Worm (Caenorhabditis elegans) whole organism, L3 larva: ENCODE measurements around the gene paml-1.
A peak's percentile ranks its signal among the peaks of the same experiment; 100 is the strongest.

Experiments
- ama-1 ChIP-seq: fragments of 150-350 bp; optimal IDR thresholded peaks from 2 replicates; lab custom pipeline; 2018
- ceh-28 ChIP-seq: fragments of 150-350 bp; optimal IDR thresholded peaks from 2 replicates; lab custom pipeline; 2014; ENCODE audit warnings: missing biosample characterization, missing genetic modification reagents, missing genetic modification characterization
- ceh-82 ChIP-seq: fragments of 150-350 bp; optimal IDR thresholded peaks from 2 replicates; lab custom pipeline; 2014; ENCODE audit warnings: missing biosample characterization, missing genetic modification characterization
- egl-27 ChIP-seq: sonication (generic microtip); optimal IDR thresholded peaks from 4 replicates; lab custom pipeline; 2017; ENCODE audit warnings: missing biosample characterization, missing genetic modification reagents, missing genetic modification characterization
- egl-5 ChIP-seq: fragments of 150-350 bp; optimal IDR thresholded peaks from 2 replicates; lab custom pipeline; 2017; ENCODE audit warnings: missing biosample characterization, missing genetic modification reagents, missing genetic modification characterization, inconsistent platforms
- elt-1 ChIP-seq: fragments of 150-350 bp; optimal IDR thresholded peaks from 2 replicates; lab custom pipeline; 2014; ENCODE audit warnings: missing biosample characterization, missing genetic modification characterization
- elt-2 ChIP-seq: sonication (generic microtip); optimal IDR thresholded peaks from 2 replicates; lab custom pipeline; 2016; ENCODE audit warnings: missing genetic modification reagents, mild to moderate bottlenecking, missing genetic modification characterization, missing compliant biosample characterization
- eor-1 ChIP-seq, 2 experiments: fragments of 150-350 bp; optimal IDR thresholded peaks; 2 replicates each; lab custom pipeline; 2014 to 2018; ENCODE audit warnings: missing biosample characterization in 2 of 2, missing genetic modification characterization in 2 of 2
- fkh-10 ChIP-seq: sonication (generic microtip); optimal IDR thresholded peaks from 2 replicates; lab custom pipeline; 2017; ENCODE audit warnings: missing biosample characterization, missing genetic modification reagents, missing genetic modification characterization
- fkh-2 ChIP-seq: fragments of 150-350 bp; optimal IDR thresholded peaks from 2 replicates; lab custom pipeline; 2014; ENCODE audit warnings: missing biosample characterization, missing genetic modification reagents, missing genetic modification characterization
- fos-1 ChIP-seq: fragments of 150-350 bp; optimal IDR thresholded peaks from 2 replicates; lab custom pipeline; 2014; ENCODE audit warnings: missing biosample characterization, missing genetic modification characterization
- jun-1 ChIP-seq: fragments of 150-350 bp; optimal IDR thresholded peaks from 2 replicates; lab custom pipeline; 2014; ENCODE audit warnings: missing biosample characterization, missing genetic modification reagents, missing genetic modification characterization
- lin-15B ChIP-seq: fragments of 150-350 bp; optimal IDR thresholded peaks from 2 replicates; lab custom pipeline; 2014; ENCODE audit warnings: missing biosample characterization, missing genetic modification characterization
- lin-39 ChIP-seq: fragments of 150-350 bp; optimal IDR thresholded peaks from 2 replicates; lab custom pipeline; 2018; ENCODE audit warnings: missing biosample characterization, missing genetic modification reagents, missing genetic modification characterization
- mdl-1 ChIP-seq: fragments of 150-350 bp; optimal IDR thresholded peaks from 2 replicates; lab custom pipeline; 2014; ENCODE audit warnings: missing biosample characterization, missing genetic modification characterization
- nfya-1 ChIP-seq: sonication (generic microtip); optimal IDR thresholded peaks from 2 replicates; lab custom pipeline; 2017; ENCODE audit warnings: missing genetic modification characterization, mild to moderate bottlenecking, missing compliant biosample characterization, antibody characterized with exemption, moderate library complexity; ENCODE audit not compliant: insufficient read depth
- nhr-11 ChIP-seq: fragments of 150-350 bp; optimal IDR thresholded peaks from 2 replicates; lab custom pipeline; 2014; ENCODE audit warnings: missing biosample characterization, missing genetic modification characterization
- nhr-12 ChIP-seq: fragments of 150-350 bp; optimal IDR thresholded peaks from 2 replicates; lab custom pipeline; 2014; ENCODE audit warnings: missing biosample characterization, missing genetic modification characterization
- nhr-23 ChIP-seq: fragments of 150-350 bp; optimal IDR thresholded peaks from 2 replicates; lab custom pipeline; 2014; ENCODE audit warnings: missing biosample characterization, missing genetic modification reagents, missing genetic modification characterization
- nhr-237 ChIP-seq: fragments of 150-350 bp; optimal IDR thresholded peaks from 2 replicates; lab custom pipeline; 2014; ENCODE audit warnings: missing biosample characterization, missing genetic modification characterization
- nhr-25 ChIP-seq: sonication (generic microtip); optimal IDR thresholded peaks from 2 replicates; lab custom pipeline; 2017; ENCODE audit warnings: missing biosample characterization, missing genetic modification characterization
- nhr-28 ChIP-seq: fragments of 150-350 bp; optimal IDR thresholded peaks from 2 replicates; lab custom pipeline; 2014; ENCODE audit warnings: missing biosample characterization, missing genetic modification characterization
- nhr-67 ChIP-seq: fragments of 150-350 bp; optimal IDR thresholded peaks from 2 replicates; lab custom pipeline; 2014; ENCODE audit warnings: missing biosample characterization, missing genetic modification characterization
- nhr-76 ChIP-seq: fragments of 150-350 bp; sonication (generic microtip); optimal IDR thresholded peaks from 5 replicates; lab custom pipeline; 2014; ENCODE audit warnings: missing biosample characterization, missing genetic modification characterization
- nhr-77 ChIP-seq: fragments of 150-350 bp; optimal IDR thresholded peaks from 2 replicates; lab custom pipeline; 2014; ENCODE audit warnings: missing biosample characterization, missing genetic modification characterization
- pha-4 ChIP-seq: fragments of 150-350 bp; optimal IDR thresholded peaks from 2 replicates; lab custom pipeline; 2014; ENCODE audit warnings: missing biosample characterization, missing genetic modification reagents, missing genetic modification characterization
- pqm-1 ChIP-seq: fragments of 150-350 bp; optimal IDR thresholded peaks from 2 replicates; lab custom pipeline; 2017; ENCODE audit warnings: missing biosample characterization, missing genetic modification characterization, inconsistent platforms
- sea-2 ChIP-seq: fragments of 150-350 bp; sonication (generic microtip); optimal IDR thresholded peaks from 4 replicates; lab custom pipeline; 2014; ENCODE audit warnings: missing biosample characterization, missing genetic modification reagents, missing genetic modification characterization
- skn-1 ChIP-seq: fragments of 150-350 bp; optimal IDR thresholded peaks from 2 replicates; lab custom pipeline; 2014; ENCODE audit warnings: missing biosample characterization, missing genetic modification characterization
- tbx-2 ChIP-seq: sonication (generic microtip); optimal IDR thresholded peaks from 2 replicates; lab custom pipeline; 2016; ENCODE audit warnings: mild to moderate bottlenecking, missing genetic modification characterization, missing compliant biosample characterization
- unc-39 ChIP-seq: sonication (generic microtip); optimal IDR thresholded peaks from 4 replicates; lab custom pipeline; 2017; ENCODE audit warnings: missing biosample characterization, missing genetic modification characterization
- unc-62 ChIP-seq: fragments of 150-350 bp; sonication (generic microtip); optimal IDR thresholded peaks from 4 replicates; lab custom pipeline; 2014; ENCODE audit warnings: missing biosample characterization, missing genetic modification reagents, missing genetic modification characterization
- zag-1 ChIP-seq: fragments of 150-350 bp; optimal IDR thresholded peaks from 2 replicates; lab custom pipeline; 2014; ENCODE audit warnings: missing biosample characterization, missing genetic modification characterization
- ztf-11 ChIP-seq: fragments of 150-350 bp; optimal IDR thresholded peaks from 2 replicates; lab custom pipeline; 2014; ENCODE audit warnings: missing biosample characterization, missing genetic modification characterization
- ztf-4 ChIP-seq: fragments of 150-350 bp; optimal IDR thresholded peaks from 2 replicates; lab custom pipeline; 2014; ENCODE audit warnings: missing biosample characterization, missing genetic modification characterization

The paml-1 gene

DNA sequence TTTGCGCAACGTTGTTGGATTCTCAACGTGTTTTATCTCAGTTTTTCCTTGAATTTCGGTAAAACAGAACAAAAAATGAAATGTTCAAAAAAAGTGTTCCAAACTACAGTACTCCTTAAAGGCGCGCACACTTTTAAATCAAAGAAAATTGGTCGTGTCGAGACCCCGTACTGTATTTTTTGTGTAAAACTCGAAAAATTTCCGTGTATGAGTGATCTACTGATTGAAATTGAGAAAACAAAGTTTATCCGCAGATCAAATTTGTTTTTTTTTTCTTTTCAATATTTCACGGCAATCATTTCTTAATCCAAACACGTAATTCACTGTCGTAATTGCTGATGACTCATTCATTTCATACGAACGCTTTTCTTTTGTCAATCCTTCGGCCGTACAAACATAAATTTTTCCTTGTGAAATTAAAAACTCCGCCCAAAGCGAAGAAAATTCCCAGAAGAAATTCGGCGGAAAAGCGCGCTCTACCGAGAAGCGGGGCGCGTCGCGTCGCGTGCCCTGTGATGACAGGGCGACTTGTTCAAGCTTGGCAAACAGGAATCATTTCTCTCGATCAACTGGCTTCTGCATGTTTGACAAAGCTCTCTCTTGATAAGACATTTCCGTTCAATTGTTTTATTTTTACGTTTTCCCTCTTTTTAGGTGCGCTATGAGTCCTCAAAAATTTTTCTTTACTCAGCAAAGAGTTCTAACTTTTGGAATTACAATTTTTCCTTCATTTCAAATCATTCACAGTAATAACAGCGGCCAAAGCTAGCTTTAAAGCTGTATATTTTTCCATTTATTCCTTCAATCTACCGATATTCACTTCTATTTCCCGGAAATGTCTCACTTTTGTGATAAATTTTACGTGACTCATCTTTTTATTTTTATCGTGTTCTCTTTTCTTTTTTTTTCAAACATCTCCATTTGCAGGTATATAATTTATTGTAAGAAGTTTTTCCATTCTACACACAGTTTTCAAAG, 30.7 kb downstream of the paml-1 start, which contains the start of gene chc-1 (continued):
- peak; percentile 18 for TF ChIP-seq skn-1 (tag; lab: Kevin White, UChicago)
- peak; percentile 70 for TF ChIP-seq lin-15B (tag; lab: Kevin White, UChicago)
- TF ChIP-seq jun-1 (tag; lab: Kevin White, UChicago), result peak; percentile 17
- TF ChIP-seq nhr-28 (tag; lab: Kevin White, UChicago), result no peak
- TF ChIP-seq fkh-10, result no peak
- no peak for TF ChIP-seq unc-39 (tag; lab: Kevin White, UChicago)
- no peak for TF ChIP-seq nhr-11
- TF ChIP-seq eor-1 (tag; optimal IDR thresholded peaks at IDR 0.05; lab: Kevin White, UChicago), result no peak
- TF ChIP-seq egl-5 (tag; lab: Kevin White, UChicago), result no peak
- no peak for TF ChIP-seq fkh-2 (tag; lab: Kevin White, UChicago)
- TF ChIP-seq sea-2 (GFP tag; lab: Kevin White, UChicago), result no peak
- TF ChIP-seq ztf-4, result no peak
- no peak for TF ChIP-seq tbx-2 (tag; lab: Kevin White, UChicago)
- TF ChIP-seq nfya-1 (tag; lab: Kevin White, UChicago), result peak; percentile 72
- no peak for TF ChIP-seq nhr-76 (tag; lab: Kevin White, UChicago)
- no peak for TF ChIP-seq ztf-11 (tag; lab: Kevin White, UChicago)
- no peak for TF ChIP-seq ceh-28 (tag; lab: Kevin White, UChicago)
- TF ChIP-seq nhr-12 (tag; lab: Kevin White, UChicago), result no peak
- TF ChIP-seq nhr-23 (tag; lab: Kevin White, UChicago), result no peak
- TF ChIP-seq pha-4 (tag; lab: Kevin White, UChicago), result peak; percentile 34
- TF ChIP-seq nhr-237 (tag; lab: Kevin White, UChicago), result no peak
- no peak for TF ChIP-seq nhr-77

DNA sequence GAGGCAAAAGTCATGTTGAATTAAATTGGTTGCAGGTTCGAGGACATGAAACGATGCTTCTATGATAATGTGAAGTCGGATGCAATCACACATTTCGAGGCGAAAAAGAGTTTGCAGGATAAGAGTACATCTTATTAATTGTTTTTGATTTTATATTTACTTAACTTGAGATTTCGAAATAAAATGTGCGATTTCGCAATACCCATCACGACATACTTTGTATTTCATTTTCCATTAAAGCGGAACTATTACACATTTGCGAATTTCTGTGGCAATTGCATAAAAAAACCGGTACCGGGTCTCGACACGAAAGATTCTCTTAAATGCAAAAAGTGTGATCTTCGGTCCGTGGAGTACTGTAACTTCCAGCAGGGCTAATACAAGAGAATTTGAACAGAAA, 31.5 kb downstream of the paml-1 start:
- peak; percentile 41 for TF ChIP-seq nhr-25 (tag; lab: Kevin White, UChicago)
- TF ChIP-seq fkh-2 (tag; lab: Kevin White, UChicago), result no peak

DNA sequence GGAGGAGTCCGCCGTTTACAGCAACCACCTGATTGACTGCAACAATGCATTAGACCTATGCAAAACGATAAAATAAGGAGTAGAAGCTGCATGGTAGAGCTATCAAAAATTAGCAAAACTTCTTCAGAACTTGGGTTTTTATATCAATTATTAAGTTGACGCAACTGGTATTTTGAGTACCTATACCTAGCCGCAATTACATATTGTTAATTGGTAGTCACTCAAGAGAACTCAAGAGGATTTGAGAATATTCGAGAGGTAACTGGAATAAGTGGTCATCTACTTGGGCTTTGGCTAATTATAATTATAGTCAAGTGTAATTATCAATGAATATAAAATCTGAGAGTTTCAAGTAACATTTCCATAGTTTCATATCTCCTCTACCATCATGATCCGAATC, 32.6 kb downstream of the paml-1 start, which contains the start of the genes T20G5.13 and T20G5.12:
T20G5.13 (minus strand) TSS at position 101 of the 400 bp plus-strand sequence.
T20G5.12 (plus strand) TSS at position 370 of the 400 bp plus-strand sequence.
- TF ChIP-seq unc-39 (tag; lab: Kevin White, UChicago) (no peak), ama-1 (lab: Kevin White, UChicago) (no peak), unc-62 (GFP tag; lab: Kevin White, UChicago) (no peak), fos-1 (tag; lab: Kevin White, UChicago) (no peak), sea-2 (GFP tag; lab: Kevin White, UChicago) (no peak), ceh-28 (tag; lab: Kevin White, UChicago) (no peak), jun-1 (tag; lab: Kevin White, UChicago) (no peak), pha-4 (tag; lab: Kevin White, UChicago) (no peak), eor-1 (tag; optimal IDR thresholded peaks at IDR 0.05; lab: Kevin White, UChicago) (no peak), nfya-1 (tag; lab: Kevin White, UChicago) (no peak)
- TF ChIP-seq, all 47 proteins: peak for 0

DNA sequence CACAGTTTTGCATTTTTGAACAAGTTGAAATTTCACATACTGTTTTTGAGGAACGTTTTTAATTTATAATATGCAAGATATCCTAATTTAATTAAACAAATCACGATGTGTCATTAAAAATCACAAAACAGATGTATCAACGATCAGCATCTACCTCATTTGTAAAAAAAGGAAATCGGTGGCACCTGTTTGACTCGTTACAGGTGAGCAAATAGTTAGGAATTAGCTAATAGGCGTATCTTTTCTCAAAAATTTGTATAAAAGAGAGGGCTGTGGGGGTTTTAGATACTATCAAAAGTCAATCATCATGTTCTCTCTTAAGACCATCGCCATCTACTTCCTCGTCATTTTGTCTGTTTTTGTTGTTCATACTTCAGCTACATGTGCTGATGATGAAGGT, 34.8 kb downstream of the paml-1 start, which contains the start of gene T20G5.8:
T20G5.8 (plus strand) TSS at position 301 of the 400 bp plus-strand sequence.
- TF ChIP-seq nhr-76 (tag; lab: Kevin White, UChicago) (no peak), elt-1 (no peak), nfya-1 (tag; lab: Kevin White, UChicago) (no peak), nhr-12 (tag; lab: Kevin White, UChicago) (no peak), nhr-67 (tag; lab: Kevin White, UChicago) (no peak)

DNA sequence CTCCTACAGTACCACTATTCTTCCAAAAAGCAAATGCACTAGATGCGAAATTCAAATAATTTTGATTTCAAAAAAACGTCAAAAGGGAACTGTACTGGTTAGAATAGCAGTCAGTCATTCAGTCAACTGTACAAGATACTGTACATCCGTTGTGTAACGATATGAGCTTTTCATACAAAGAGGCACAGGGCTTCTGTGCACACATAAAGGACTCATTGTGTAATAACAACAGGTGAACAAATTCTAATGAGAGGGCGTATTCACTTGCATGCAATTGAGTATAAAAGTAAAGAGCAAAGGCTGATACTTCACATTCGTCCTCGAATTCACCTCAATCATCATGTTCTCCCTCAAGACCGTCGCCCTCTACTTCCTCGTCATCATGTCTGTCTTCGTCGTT, 36.5 kb downstream of the paml-1 start, which contains the start of gene dod-6:
dod-6 (plus strand) TSS at position 301 of the 400 bp plus-strand sequence.
- TF ChIP-seq ceh-82 (tag; lab: Kevin White, UChicago) (no peak), pha-4 (tag; lab: Kevin White, UChicago) (no peak), fos-1 (tag; lab: Kevin White, UChicago) (no peak), zag-1 (tag; lab: Kevin White, UChicago) (no peak), pqm-1 (tag; lab: Kevin White, UChicago) (no peak), nhr-67 (tag; lab: Kevin White, UChicago) (no peak), ztf-4 (no peak), egl-27 (tag; lab: Kevin White, UChicago) (no peak), lin-39 (tag; lab: Kevin White, UChicago) (no peak), eor-1 (tag; optimal IDR thresholded peaks at IDR 0.05; lab: Kevin White, UChicago) (no peak), ztf-11 (tag; lab: Kevin White, UChicago) (no peak), nhr-25 (tag; lab: Kevin White, UChicago) (no peak), nhr-23 (tag; lab: Kevin White, UChicago) (no peak), mdl-1 (tag; lab: Kevin White, UChicago) (no peak), elt-2 (tag; lab: Kevin White, UChicago) (no peak), tbx-2 (tag; lab: Kevin White, UChicago) (no peak)
- TF ChIP-seq, all 47 proteins: peak for 0
